Fruit fly (Drosophila melanogaster) whole organism, embryonic: Measurements from ENCODE around the gene Rh4.

Source experiments
- ATbp ChIP-seq: fragments of 200-800 bp; sonication (Bioruptor generic); optimal IDR thresholded peaks from 2 replicates; lab custom pipeline; 2017; ENCODE audit warnings: missing biosample characterization, mild to moderate bottlenecking, missing genetic modification characterization, missing genetic modification reagents
- Bgb ChIP-seq: fragments of 200-800 bp; sonication (Bioruptor generic); IDR thresholded peaks from 2 replicates; pipeline ENCODE4 v1.3.6; 2022; ENCODE audit warnings: missing biosample characterization, missing genetic modification characterization; ENCODE audit not compliant: partially characterized antibody
- BtbVII ChIP-seq: fragments of 200-800 bp; sonication (Bioruptor generic); optimal IDR thresholded peaks from 3 replicates; lab custom pipeline; 2017; ENCODE audit warnings: missing biosample characterization, mild to moderate bottlenecking, missing genetic modification characterization
- CG10366 ChIP-seq: fragments of 200-800 bp; sonication (Bioruptor generic); IDR thresholded peaks from 2 replicates; pipeline ENCODE4 v1.3.6; 2022; ENCODE audit warnings: missing biosample characterization, missing genetic modification characterization
- CG11696 ChIP-seq: fragments of 200-800 bp; sonication (Bioruptor generic); IDR thresholded peaks from 2 replicates; pipeline ENCODE4 v1.3.6; 2022; ENCODE audit warnings: missing biosample characterization, missing genetic modification characterization
- CG12236 ChIP-seq: fragments of 200-800 bp; sonication (Bioruptor generic); optimal IDR thresholded peaks from 2 replicates; lab custom pipeline; 2016; ENCODE audit warnings: missing biosample characterization, missing genetic modification characterization
- CG16779 ChIP-seq: fragments of 200-800 bp; sonication (Bioruptor generic); IDR thresholded peaks from 2 replicates; pipeline ENCODE4 v1.3.6; 2022; ENCODE audit warnings: missing biosample characterization, missing genetic modification characterization
- CG16815 ChIP-seq: fragments of 200-800 bp; sonication (Bioruptor generic); optimal IDR thresholded peaks from 3 replicates; lab custom pipeline; 2017; ENCODE audit warnings: missing biosample characterization, mild to moderate bottlenecking, missing genetic modification characterization
- CG17612 ChIP-seq: fragments of 200-800 bp; sonication (Bioruptor generic); IDR thresholded peaks from 2 replicates; pipeline ENCODE4 v1.3.6; 2022; ENCODE audit warnings: missing biosample characterization, missing genetic modification characterization
- CG2202 ChIP-seq: fragments of 200-800 bp; sonication (Bioruptor generic); optimal IDR thresholded peaks from 2 replicates; lab custom pipeline; 2018; ENCODE audit warnings: missing biosample characterization, mild to moderate bottlenecking, missing genetic modification characterization
- CG31365 ChIP-seq: fragments of 200-800 bp; sonication (Bioruptor generic); optimal IDR thresholded peaks from 2 replicates; lab custom pipeline; 2018; ENCODE audit warnings: missing biosample characterization, mild to moderate bottlenecking, missing genetic modification characterization
- CG32767 ChIP-seq: fragments of 200-800 bp; sonication (Bioruptor generic); IDR thresholded peaks from 2 replicates; pipeline ENCODE4 v1.3.6; 2022; ENCODE audit warnings: missing biosample characterization, missing genetic modification characterization
- CG4328 ChIP-seq: fragments of 200-800 bp; sonication (Bioruptor generic); optimal IDR thresholded peaks from 3 replicates; lab custom pipeline; 2017; ENCODE audit warnings: missing biosample characterization, missing genetic modification reagents, missing genetic modification characterization
- CG4820 ChIP-seq: fragments of 200-800 bp; sonication (Bioruptor generic); optimal IDR thresholded peaks from 3 replicates; lab custom pipeline; 2016; ENCODE audit warnings: missing biosample characterization, missing genetic modification characterization
- CG4854 ChIP-seq: fragments of 200-800 bp; sonication (Bioruptor generic); optimal IDR thresholded peaks from 2 replicates; lab custom pipeline; 2016; ENCODE audit warnings: missing biosample characterization, missing genetic modification characterization, inconsistent platforms
- CG6654 ChIP-seq: fragments of 200-800 bp; sonication (Bioruptor generic); optimal IDR thresholded peaks from 2 replicates; lab custom pipeline; 2017; ENCODE audit warnings: missing biosample characterization, mild to moderate bottlenecking, missing genetic modification characterization
- CG7271 ChIP-seq: fragments of 200-800 bp; sonication (Bioruptor generic); optimal IDR thresholded peaks from 2 replicates; lab custom pipeline; 2018; ENCODE audit warnings: missing biosample characterization, mild to moderate bottlenecking, missing genetic modification characterization, moderate library complexity
- CG7786 ChIP-seq: fragments of 200-800 bp; sonication (Bioruptor generic); optimal IDR thresholded peaks from 2 replicates; lab custom pipeline; 2016; ENCODE audit warnings: missing biosample characterization, missing genetic modification characterization
- CG9727 ChIP-seq: fragments of 200-800 bp; sonication (Bioruptor generic); optimal IDR thresholded peaks from 3 replicates; lab custom pipeline; 2017; ENCODE audit warnings: missing biosample characterization, mild to moderate bottlenecking, missing genetic modification characterization
- D19A ChIP-seq: fragments of 200-800 bp; optimal IDR thresholded peaks from 3 replicates; lab custom pipeline; 2019; ENCODE audit warnings: missing biosample characterization, mild to moderate bottlenecking, missing genetic modification characterization, moderate library complexity
- Dref ChIP-seq: fragments of 200-800 bp; sonication (Bioruptor generic); IDR thresholded peaks from 2 replicates; pipeline ENCODE4 v1.3.6; 2022; ENCODE audit warnings: missing biosample characterization, missing genetic modification characterization
- Ets65A ChIP-seq: fragments of 200-800 bp; sonication (Bioruptor generic); peaks from one replicate; lab custom pipeline; 2016; ENCODE audit warnings: missing biosample characterization, missing genetic modification characterization
- GATAe ChIP-seq: fragments of 200-800 bp; sonication (Bioruptor generic); conservative IDR thresholded peaks from 2 replicates; pipeline ENCODE4 v1.3.6; 2022; ENCODE audit warnings: missing biosample characterization, missing genetic modification characterization
- Gug ChIP-seq: fragments of 200-800 bp; sonication (Bioruptor generic); IDR thresholded peaks from 4 replicates; pipeline ENCODE4 v1.3.6; 2022; ENCODE audit warnings: missing biosample characterization, missing genetic modification characterization
- MBD-R2 ChIP-seq: fragments of 200-800 bp; sonication (Bioruptor generic); IDR thresholded peaks from 2 replicates; pipeline ENCODE4 v1.3.6; 2022; ENCODE audit warnings: missing biosample characterization, missing genetic modification characterization
- Mrtf ChIP-seq: fragments of 200-800 bp; sonication (Bioruptor generic); IDR thresholded peaks from 3 replicates; pipeline ENCODE4 v1.3.6; 2022; ENCODE audit warnings: missing biosample characterization, missing genetic modification characterization
- Optix ChIP-seq: fragments of 200-800 bp; sonication (Bioruptor generic); IDR thresholded peaks from 3 replicates; pipeline ENCODE4 v1.3.6; 2022; ENCODE audit warnings: missing biosample characterization, missing genetic modification characterization
- Ptx1 ChIP-seq: fragments of 200-800 bp; sonication (Bioruptor generic); IDR thresholded peaks from 2 replicates; pipeline ENCODE4 v1.3.6; 2022; ENCODE audit warnings: missing biosample characterization, missing genetic modification characterization
- Ravus ChIP-seq: fragments of 200-800 bp; sonication (Bioruptor generic); IDR thresholded peaks from 2 replicates; pipeline ENCODE4 v1.3.6; 2022; ENCODE audit warnings: missing biosample characterization, missing genetic modification characterization
- Rx ChIP-seq: fragments of 200-800 bp; sonication (Bioruptor generic); IDR thresholded peaks from 2 replicates; pipeline ENCODE4 v1.3.6; 2022; ENCODE audit warnings: missing biosample characterization, missing genetic modification characterization
- Six4 ChIP-seq: fragments of 200-800 bp; sonication (Bioruptor generic); optimal IDR thresholded peaks from 2 replicates; lab custom pipeline; 2016; ENCODE audit warnings: missing biosample characterization, missing genetic modification characterization
- Sox102F ChIP-seq: fragments of 200-800 bp; sonication (Bioruptor generic); optimal IDR thresholded peaks from 2 replicates; lab custom pipeline; 2018; ENCODE audit warnings: missing biosample characterization, mild to moderate bottlenecking, missing genetic modification characterization, moderate library complexity
- btn ChIP-seq: fragments of 200-800 bp; sonication (Bioruptor generic); optimal IDR thresholded peaks from 2 replicates; lab custom pipeline; 2016; ENCODE audit warnings: missing biosample characterization, missing genetic modification characterization
- cato ChIP-seq: fragments of 200-800 bp; sonication (Bioruptor generic); optimal IDR thresholded peaks from 2 replicates; lab custom pipeline; 2016; ENCODE audit warnings: missing biosample characterization, missing genetic modification characterization, borderline replicate concordance
- chm ChIP-seq: fragments of 200-800 bp; sonication (Bioruptor generic); IDR thresholded peaks from 2 replicates; pipeline ENCODE4 v1.3.6; 2022; ENCODE audit warnings: missing biosample characterization, missing genetic modification characterization
- dati ChIP-seq: fragments of 200-800 bp; sonication (Bioruptor generic); IDR thresholded peaks from 2 replicates; pipeline ENCODE4 v1.3.6; 2022; ENCODE audit warnings: missing biosample characterization, missing genetic modification characterization
- disco-r ChIP-seq: fragments of 200-800 bp; sonication (Bioruptor generic); optimal IDR thresholded peaks from 2 replicates; lab custom pipeline; 2016; ENCODE audit warnings: missing biosample characterization, missing genetic modification characterization
- ftz-f1 ChIP-seq: fragments of 200-800 bp; sonication (Bioruptor generic); optimal IDR thresholded peaks from 2 replicates; lab custom pipeline; 2016; ENCODE audit warnings: missing biosample characterization, missing genetic modification characterization
- gsb-n ChIP-seq: fragments of 200-800 bp; sonication (Bioruptor generic); optimal IDR thresholded peaks from 3 replicates; lab custom pipeline; 2018; ENCODE audit warnings: missing biosample characterization, mild to moderate bottlenecking, missing genetic modification characterization
- kay ChIP-seq: fragments of 200-800 bp; sonication (Bioruptor generic); optimal IDR thresholded peaks from 2 replicates; lab custom pipeline; 2016; ENCODE audit warnings: missing biosample characterization, missing genetic modification characterization
- ken ChIP-seq: fragments of 200-800 bp; sonication (Bioruptor generic); IDR thresholded peaks from 3 replicates; pipeline ENCODE4 v1.3.6; 2022; ENCODE audit warnings: missing biosample characterization, missing genetic modification characterization
- lilli ChIP-seq: fragments of 200-800 bp; sonication (Bioruptor generic); optimal IDR thresholded peaks from 3 replicates; lab custom pipeline; 2016; ENCODE audit warnings: missing biosample characterization, missing genetic modification characterization
- nmo ChIP-seq: fragments of 200-800 bp; sonication (Bioruptor generic); optimal IDR thresholded peaks from 2 replicates; lab custom pipeline; 2018; ENCODE audit warnings: missing biosample characterization, mild to moderate bottlenecking, missing genetic modification characterization, moderate library complexity
- onecut ChIP-seq: fragments of 200-800 bp; sonication (Bioruptor generic); IDR thresholded peaks from 2 replicates; pipeline ENCODE4 v1.3.6; 2022; ENCODE audit warnings: missing biosample characterization, missing genetic modification characterization
- p53 ChIP-seq: fragments of 200-800 bp; sonication (Bioruptor generic); optimal IDR thresholded peaks from 2 replicates; lab custom pipeline; 2016; ENCODE audit warnings: missing biosample characterization, missing genetic modification characterization
- pan ChIP-seq, 4 experiments: fragments of >200 bp in 3 of 4; fragments of 200-800 bp in 1 of 4; sonication (Bioruptor generic) in 1 of 4; optimal IDR thresholded peaks in 3 of 4; IDR thresholded peaks in 1 of 4; 2 replicates each; pipeline versions ENCODE4 v1.3.6 to Lab custom; 2017 to 2022; ENCODE audit warnings: missing biosample characterization in 2 of 4, missing genetic modification characterization in 2 of 4, mixed read lengths in 1 of 4
- pho ChIP-seq: fragments of 200-800 bp; sonication (Bioruptor generic); optimal IDR thresholded peaks from 2 replicates; lab custom pipeline; 2016; ENCODE audit warnings: missing biosample characterization, missing genetic modification characterization
- salm ChIP-seq: fragments of 200-800 bp; sonication (Bioruptor generic); optimal IDR thresholded peaks from 2 replicates; lab custom pipeline; 2018; ENCODE audit warnings: missing biosample characterization, mild to moderate bottlenecking, missing genetic modification characterization
- sens ChIP-seq: fragments of 200-800 bp; sonication (Bioruptor generic); peaks from one replicate; lab custom pipeline; 2016; ENCODE audit warnings: missing biosample characterization, missing genetic modification characterization
- tap ChIP-seq: fragments of 200-800 bp; optimal IDR thresholded peaks from 3 replicates; lab custom pipeline; 2019; ENCODE audit warnings: missing biosample characterization, mild to moderate bottlenecking, missing genetic modification characterization, moderate library complexity
- wdn ChIP-seq: fragments of 200-800 bp; sonication (Bioruptor generic); IDR thresholded peaks from 2 replicates; pipeline ENCODE4 v1.3.6; 2022; ENCODE audit warnings: missing biosample characterization, missing genetic modification characterization
- wek ChIP-seq: fragments of 200-800 bp; sonication (Bioruptor generic); optimal IDR thresholded peaks from 3 replicates; lab custom pipeline; 2018; ENCODE audit warnings: missing biosample characterization, mild to moderate bottlenecking, missing genetic modification characterization, moderate library complexity
- z ChIP-seq: fragments of 200-800 bp; sonication (Bioruptor generic); IDR thresholded peaks from 3 replicates; pipeline ENCODE4 v1.3.6; 2022; ENCODE audit warnings: missing biosample characterization, missing genetic modification characterization

Gene Rh4

dm6 chr3L:16842087-16842567 lies 20.2 kb downstream of the Rh4 start, which contains the start of gene TSG101 (continued):
- TF ChIP-seq sens (GFP tag; lab: Kevin White, UChicago) (peak; percentile 77), gsb-n (tag; lab: Kevin White, UChicago) (no peak), CG10366 (GFP tag; lab: Robert Waterston, UW) (no peak), CG4820 (GFP tag; lab: Kevin White, UChicago) (no peak), Ravus (GFP tag; lab: Robert Waterston, UW) (no peak), Optix (GFP tag; lab: Robert Waterston, UW) (no peak), ken (no peak), p53 (GFP tag; lab: Kevin White, UChicago) (no peak), Ptx1 (no peak), onecut (no peak), disco-r (GFP tag; lab: Kevin White, UChicago) (no peak), pho (no peak), Gug (GFP tag; lab: Robert Waterston, UW) (no peak), D19A (peak; percentile 18), CG9727 (GFP tag; lab: Kevin White, UChicago) (no peak), kay (GFP tag; lab: Kevin White, UChicago) (peak; percentile 58), CG6654 (GFP tag; lab: Kevin White, UChicago) (no peak), CG7786 (GFP tag; lab: Kevin White, UChicago) (no peak), CG32767 (GFP tag; lab: Robert Waterston, UW) (no peak), Bgb (GFP tag; lab: Robert Waterston, UW) (0 out of 2 replicates have a peak, but pooled peaks have one; percentile 26), Dref (GFP tag; lab: Robert Waterston, UW) (peak; percentile 49), CG7271 (tag; lab: Kevin White, UChicago) (no peak), wdn (GFP tag; lab: Robert Waterston, UW) (no peak), ftz-f1 (GFP tag; lab: Kevin White, UChicago) (no peak), CG17612 (no peak), CG31365 (no peak), CG2202 (no peak), salm (tag; lab: Kevin White, UChicago) (no peak), GATAe (no peak), CG4328 (GFP tag; lab: Kevin White, UChicago) (no peak), z (no peak), CG12236 (GFP tag; lab: Kevin White, UChicago) (no peak), Six4 (no peak), CG4854 (no peak), dati (no peak), Mrtf (GFP tag; lab: Robert Waterston, UW) (no peak), btn (GFP tag; lab: Kevin White, UChicago) (no peak), lilli (GFP tag; lab: Kevin White, UChicago) (no peak), chm (GFP tag; lab: Robert Waterston, UW) (no peak), Sox102F (GFP tag; lab: Kevin White, UChicago) (no peak), MBD-R2 (GFP tag; lab: Robert Waterston, UW) (peak; percentile 58; the same call in 1 of the 2 replicates), CG16815 (GFP tag; lab: Kevin White, UChicago) (no peak), CG16779 (GFP tag; lab: Robert Waterston, UW) (no peak), wek (GFP tag; lab: Kevin White, UChicago) (no peak), nmo (GFP tag; lab: Kevin White, UChicago) (peak; percentile 47), pan (optimal IDR thresholded peaks at IDR 0.05; lab: Kevin White, UChicago) (no peak), pan (GFP tag; optimal IDR thresholded peaks at IDR 0.05 in 1 of 2, IDR thresholded peaks at IDR 0.05 in 1 of 2) (no peak), ATbp (GFP tag; lab: Kevin White, UChicago) (no peak), CG11696 (GFP tag; lab: Robert Waterston, UW) (no peak), BtbVII (GFP tag; lab: Kevin White, UChicago) (no peak), Rx (GFP tag; lab: Robert Waterston, UW) (no peak), Ets65A (GFP tag; lab: Kevin White, UChicago) (no peak), cato (GFP tag; lab: Kevin White, UChicago) (no peak), tap (tag; lab: Kevin White, UChicago) (no peak)
